Fruit fly (Drosophila melanogaster) whole organism, prepupa: ENCODE measurements around the gene mor.
A peak's percentile ranks its signal among the peaks of the same experiment; 100 is the strongest.

Experiments used
- CG10669 ChIP-seq: fragments of 200-800 bp; sonication (Bioruptor generic); optimal IDR thresholded peaks from 3 replicates; lab custom pipeline; 2018; ENCODE audit warnings: missing biosample characterization, mild to moderate bottlenecking, missing genetic modification characterization, moderate library complexity
- CG11762 ChIP-seq: fragments of 200-800 bp; sonication (Bioruptor generic); optimal IDR thresholded peaks from 3 replicates; lab custom pipeline; 2016; ENCODE audit warnings: missing biosample characterization, missing genetic modification characterization; ENCODE audit not compliant: insufficient read depth
- CG15336 ChIP-seq: fragments of 200-800 bp; sonication (Bioruptor generic); IDR thresholded peaks from 2 replicates; pipeline ENCODE4 v1.3.6; 2022; ENCODE audit warnings: missing biosample characterization, missing genetic modification characterization
- CG1621 ChIP-seq: fragments of 200-800 bp; sonication (Bioruptor generic); optimal IDR thresholded peaks from 3 replicates; lab custom pipeline; 2018; ENCODE audit warnings: missing biosample characterization, mild to moderate bottlenecking, missing genetic modification characterization
- CG31627 ChIP-seq: fragments of 200-800 bp; sonication (Bioruptor generic); optimal IDR thresholded peaks from 3 replicates; lab custom pipeline; 2016; ENCODE audit warnings: missing biosample characterization, missing genetic modification characterization
- CG32006 ChIP-seq: fragments of 200-800 bp; sonication (Bioruptor generic); optimal IDR thresholded peaks from 3 replicates; lab custom pipeline; 2017; ENCODE audit warnings: missing biosample characterization, mild to moderate bottlenecking, missing genetic modification characterization
- CG34406 ChIP-seq: fragments of 200-800 bp; sonication (Bioruptor generic); optimal IDR thresholded peaks from 3 replicates; lab custom pipeline; 2016; ENCODE audit warnings: missing biosample characterization, missing genetic modification characterization
- CG3919 ChIP-seq: fragments of 200-800 bp; sonication (Bioruptor generic); optimal IDR thresholded peaks from 3 replicates; lab custom pipeline; 2016; ENCODE audit warnings: missing biosample characterization, missing genetic modification characterization
- CG6163 ChIP-seq: fragments of 200-800 bp; sonication (Bioruptor generic); IDR thresholded peaks from 3 replicates; pipeline ENCODE4 v1.3.6; 2022; ENCODE audit warnings: missing biosample characterization, missing genetic modification characterization
- CG6276 ChIP-seq: fragments of 200-800 bp; sonication (Bioruptor generic); optimal IDR thresholded peaks from 2 replicates; lab custom pipeline; 2017; ENCODE audit warnings: missing biosample characterization, mild to moderate bottlenecking, missing genetic modification characterization
- CG6808 ChIP-seq: fragments of 200-800 bp; sonication (Bioruptor generic); optimal IDR thresholded peaks from 3 replicates; lab custom pipeline; 2017; ENCODE audit warnings: missing biosample characterization, missing genetic modification characterization, mild to moderate bottlenecking, moderate library complexity, missing genetic modification reagents
- CG7368 ChIP-seq: fragments of 200-800 bp; sonication (Bioruptor generic); optimal IDR thresholded peaks from 3 replicates; lab custom pipeline; 2016; ENCODE audit warnings: missing biosample characterization, missing genetic modification characterization
- CG8319 ChIP-seq: fragments of 200-800 bp; sonication (Bioruptor generic); optimal IDR thresholded peaks from 3 replicates; lab custom pipeline; 2016; ENCODE audit warnings: missing biosample characterization, missing genetic modification characterization
- CG8632 ChIP-seq: fragments of 200-800 bp; sonication (Bioruptor generic); optimal IDR thresholded peaks from 3 replicates; lab custom pipeline; 2016; ENCODE audit warnings: missing biosample characterization, missing genetic modification characterization
- CG9139 ChIP-seq: fragments of 200-800 bp; sonication (Bioruptor generic); optimal IDR thresholded peaks from 3 replicates; lab custom pipeline; 2017; ENCODE audit warnings: missing biosample characterization, mild to moderate bottlenecking, missing genetic modification characterization
- Eip78C ChIP-seq: fragments of 200-800 bp; sonication (Bioruptor generic); peaks from one replicate; lab custom pipeline; 2016; ENCODE audit warnings: missing biosample characterization, missing genetic modification characterization
- Eip93F ChIP-seq: fragments of 200-800 bp; sonication (Bioruptor generic); optimal IDR thresholded peaks from 2 replicates; lab custom pipeline; 2016; ENCODE audit warnings: missing biosample characterization, mild to moderate bottlenecking, missing genetic modification characterization
- OdsH ChIP-seq: fragments of 200-800 bp; sonication (Bioruptor generic); optimal IDR thresholded peaks from 3 replicates; lab custom pipeline; 2016; ENCODE audit warnings: missing biosample characterization, missing genetic modification characterization
- Sox14 ChIP-seq: fragments of 200-800 bp; sonication (Bioruptor generic); optimal IDR thresholded peaks from 3 replicates; lab custom pipeline; 2016; ENCODE audit warnings: missing biosample characterization, missing genetic modification characterization
- achi ChIP-seq: fragments of 200-800 bp; sonication (Bioruptor generic); optimal IDR thresholded peaks from 3 replicates; lab custom pipeline; 2016; ENCODE audit warnings: missing biosample characterization, missing genetic modification characterization
- cyc ChIP-seq: fragments of 200-800 bp; sonication (Bioruptor generic); optimal IDR thresholded peaks from 3 replicates; lab custom pipeline; 2016; ENCODE audit warnings: missing biosample characterization, missing genetic modification characterization
- dsx ChIP-seq: fragments of 200-800 bp; optimal IDR thresholded peaks from 3 replicates; lab custom pipeline; 2019; ENCODE audit warnings: missing biosample characterization, mild to moderate bottlenecking, missing genetic modification characterization, moderate library complexity; ENCODE audit not compliant: poor library complexity, severe bottlenecking
- eg ChIP-seq: fragments of 200-800 bp; sonication (Bioruptor generic); IDR thresholded peaks from 3 replicates; pipeline ENCODE4 v1.3.6; 2022; ENCODE audit warnings: missing biosample characterization, missing genetic modification characterization
- fd59A ChIP-seq: fragments of 200-800 bp; sonication (Bioruptor generic); optimal IDR thresholded peaks from 2 replicates; lab custom pipeline; 2017; ENCODE audit warnings: missing biosample characterization, mild to moderate bottlenecking, missing genetic modification characterization, missing genetic modification reagents
- fkh ChIP-seq: fragments of 200-800 bp; sonication (Bioruptor generic); optimal IDR thresholded peaks from 3 replicates; lab custom pipeline; 2017; ENCODE audit warnings: missing biosample characterization, mild to moderate bottlenecking, missing genetic modification characterization, moderate library complexity
- ss ChIP-seq, 2 experiments: fragments of 200-800 bp; sonication (Bioruptor generic); optimal IDR thresholded peaks; 2 replicates in 1 of 2; 3 replicates in 1 of 2; lab custom pipeline; 2017 to 2018; ENCODE audit warnings: mild to moderate bottlenecking in 2 of 2, missing biosample characterization in 2 of 2, missing genetic modification characterization in 2 of 2, moderate library complexity in 1 of 2
- svp ChIP-seq: fragments of 200-800 bp; sonication (Bioruptor generic); peaks from one replicate; lab custom pipeline; 2016; ENCODE audit warnings: missing biosample characterization, missing genetic modification characterization
- topi ChIP-seq: fragments of 200-800 bp; sonication (Bioruptor generic); optimal IDR thresholded peaks from 3 replicates; lab custom pipeline; 2016; ENCODE audit warnings: missing biosample characterization, missing genetic modification characterization
- vri ChIP-seq: fragments of 200-800 bp; sonication (Bioruptor generic); optimal IDR thresholded peaks from 3 replicates; lab custom pipeline; 2016; ENCODE audit warnings: missing biosample characterization, mild to moderate bottlenecking, missing genetic modification characterization

The mor gene

dm6 chr3R:16010009-16010505, 37.3 kb upstream of the mor start:
- TF ChIP-seq CG6276 (GFP tag; lab: Kevin White, UChicago) (no peak), CG8319 (GFP tag; lab: Kevin White, UChicago) (no peak), fd59A (GFP tag; lab: Kevin White, UChicago) (no peak), CG15336 (no peak), CG3919 (GFP tag; lab: Kevin White, UChicago) (no peak), vri (GFP tag; lab: Kevin White, UChicago) (no peak), CG6808 (no peak), CG31627 (no peak), OdsH (GFP tag; lab: Kevin White, UChicago) (no peak)

DNA sequence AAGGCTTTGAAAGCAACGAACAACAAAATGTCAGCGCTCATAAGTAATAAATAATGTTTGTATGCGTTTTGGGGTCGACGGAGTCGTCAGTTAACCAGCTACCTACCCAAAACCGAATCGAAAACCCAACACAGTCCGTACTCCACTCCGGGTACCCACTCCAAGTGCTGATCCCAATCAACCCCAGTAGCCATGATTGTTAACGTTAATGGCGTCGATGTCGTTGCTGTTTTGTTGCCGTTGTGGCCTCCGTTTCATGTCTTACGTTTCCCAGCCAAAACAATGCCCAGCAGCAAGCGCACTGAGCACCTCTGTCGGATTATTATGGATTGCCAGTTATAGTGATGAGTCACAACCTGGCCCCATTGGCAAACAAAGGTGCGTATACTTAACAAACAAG, 36.3 kb upstream of the mor start, which contains the start of gene GATAe:
Gene GATAe, plus strand, starts transcription at position 76 of the 400 bp plus-strand sequence.
- TF ChIP-seq CG6163 (GFP tag; lab: Robert Waterston, UW) (no peak), eg (GFP tag; lab: Robert Waterston, UW) (no peak), vri (GFP tag; lab: Kevin White, UChicago) (peak; percentile 49), Eip78C (GFP tag; lab: Kevin White, UChicago) (peak; percentile 33), Eip93F (GFP tag; lab: Kevin White, UChicago) (no peak), ss (GFP tag; optimal IDR thresholded peaks at IDR 0.05; lab: Kevin White, UChicago) (no peak), Sox14 (GFP tag; lab: Kevin White, UChicago) (peak; percentile 3), topi (GFP tag; lab: Kevin White, UChicago) (no peak), fkh (GFP tag; lab: Kevin White, UChicago) (peak; percentile 8)

dm6 chr3R:16008300-16008699, 35.6 kb upstream of the mor start:
- TF ChIP-seq CG1621 (tag; lab: Kevin White, UChicago) (no peak), fkh (GFP tag; lab: Kevin White, UChicago) (peak; percentile 27), CG7368 (GFP tag; lab: Kevin White, UChicago) (no peak)
- TF ChIP-seq, all 60 proteins: peak for 1

dm6 chr3R:16006806-16007556, 34.3 kb upstream of the mor start:
- no peak for TF ChIP-seq CG10669 (GFP tag; lab: Kevin White, UChicago)
- peak; percentile 7 for TF ChIP-seq Eip78C (GFP tag; lab: Kevin White, UChicago)
- TF ChIP-seq CG11762: no peak
- no peak for TF ChIP-seq cyc (GFP tag; lab: Kevin White, UChicago)
- no peak for TF ChIP-seq achi
- no peak for TF ChIP-seq CG34406 (GFP tag; lab: Kevin White, UChicago)
- TF ChIP-seq fkh (GFP tag; lab: Kevin White, UChicago): peak; percentile 91
- TF ChIP-seq CG9139 (GFP tag; lab: Kevin White, UChicago): no peak
- peak; percentile 63 for TF ChIP-seq svp (GFP tag; lab: Kevin White, UChicago)
- no peak for TF ChIP-seq CG32006 (GFP tag; lab: Kevin White, UChicago)

DNA sequence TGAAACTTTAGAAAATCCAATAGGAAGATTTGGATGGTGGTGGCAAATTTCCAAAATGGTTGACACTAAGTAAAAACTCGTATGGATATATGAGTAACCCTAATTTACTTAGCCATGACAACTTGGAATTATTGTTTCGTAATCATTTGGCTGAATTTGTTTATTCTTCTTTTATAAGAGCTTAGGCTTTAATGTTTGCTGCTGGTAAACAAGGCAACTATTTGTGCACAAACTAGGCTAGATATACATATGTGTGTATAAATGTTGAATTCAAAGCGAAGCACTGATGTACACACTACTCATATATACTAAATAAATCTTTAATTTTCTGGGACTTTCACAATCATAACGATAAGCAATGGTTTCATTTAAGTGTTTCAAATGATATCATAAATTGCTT, 33.2 kb upstream of the mor start:
- TF ChIP-seq dsx (GFP tag; lab: Kevin White, UChicago) (no peak), fkh (GFP tag; lab: Kevin White, UChicago) (peak; percentile 81), CG8632 (GFP tag; lab: Kevin White, UChicago) (no peak)
